Worm (Caenorhabditis elegans): ENCODE measurements around the gene str-204.

str-204 gene

DNA sequence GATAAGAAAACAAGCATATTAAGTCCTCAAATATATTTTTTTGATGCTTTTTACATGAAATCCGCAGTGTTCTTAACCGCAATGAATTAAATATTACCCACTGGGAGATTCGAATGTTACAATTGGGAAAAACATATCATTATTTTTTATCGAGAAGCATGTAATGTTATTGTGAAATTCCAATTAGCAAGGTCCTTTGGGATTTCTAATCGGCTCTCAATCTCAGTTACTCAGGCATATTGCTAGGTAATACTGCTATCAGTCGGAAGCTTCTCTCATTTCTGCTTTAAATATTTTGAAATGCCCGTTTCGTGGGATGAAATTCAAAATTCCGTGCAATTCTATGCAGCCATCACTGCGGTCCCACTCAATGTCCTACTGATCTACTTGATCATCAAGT is at the start of gene str-204:
Gene str-204, plus strand, starts transcription at position 301 of the 400 bp plus-strand sequence.
- TF ChIP-seq klf-2 (GFP tag; conservative IDR thresholded peaks at IDR 0.05) (no peak), ztf-29 (GFP tag; IDR thresholded peaks at IDR 0.05) (no peak), T22C8.4 (GFP tag; IDR thresholded peaks at IDR 0.05) (no peak), cog-1 (tag; optimal IDR thresholded peaks at IDR 0.05) (no peak), ref-1 (GFP tag; conservative IDR thresholded peaks at IDR 0.05) (no peak), tab-1 (GFP tag; IDR thresholded peaks at IDR 0.05) (no peak), ztf-23 (GFP tag; IDR thresholded peaks at IDR 0.05) (no peak), flt-1 (GFP tag; IDR thresholded peaks at IDR 0.05) (no peak), med-1 (GFP tag; optimal IDR thresholded peaks at IDR 0.05; ENCODE audit: insufficient read depth) (no peak)

- TF ChIP-seq ztf-29 (GFP tag; IDR thresholded peaks at IDR 0.05) (no peak), ztf-23 (GFP tag; IDR thresholded peaks at IDR 0.05) (no peak), ref-1 (GFP tag; conservative IDR thresholded peaks at IDR 0.05) (no peak), cog-1 (tag; optimal IDR thresholded peaks at IDR 0.05) (no peak), T22C8.4 (GFP tag; IDR thresholded peaks at IDR 0.05) (no peak), klf-2 (GFP tag; conservative IDR thresholded peaks at IDR 0.05) (no peak), med-1 (GFP tag; optimal IDR thresholded peaks at IDR 0.05; ENCODE audit: insufficient read depth) (no peak), flt-1 (GFP tag; IDR thresholded peaks at IDR 0.05) (no peak), tab-1 (GFP tag; IDR thresholded peaks at IDR 0.05) (no peak)
Observed at ce11 chrV:7110370-7110769, 49.1 kb upstream of the str-204 start.

DNA sequence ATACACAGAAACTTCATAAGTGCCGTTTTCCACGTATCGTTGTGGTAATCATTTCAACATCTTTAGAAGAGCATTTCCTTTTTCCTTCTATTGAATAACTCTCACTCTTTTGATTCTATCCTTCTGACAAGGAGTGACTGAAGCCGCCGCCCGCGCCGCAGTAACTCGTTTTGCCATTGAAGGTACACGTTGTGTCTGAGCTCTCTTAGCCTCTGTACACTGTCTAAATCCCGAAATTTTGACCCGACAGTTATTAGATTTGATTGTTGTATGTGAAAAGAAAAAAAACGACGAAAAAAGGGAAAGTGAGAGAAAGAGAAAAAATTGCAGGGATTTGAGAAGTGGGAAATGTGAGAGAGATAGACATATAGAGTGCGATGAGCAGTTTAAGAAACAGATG is 48.2 kb upstream of the str-204 start:
- no peak for TF ChIP-seq ztf-23 (GFP tag; IDR thresholded peaks at IDR 0.05)
- TF ChIP-seq cog-1 (tag; optimal IDR thresholded peaks at IDR 0.05) = no peak
- TF ChIP-seq T22C8.4 (GFP tag; IDR thresholded peaks at IDR 0.05) = no peak
- no peak for TF ChIP-seq klf-2 (GFP tag; conservative IDR thresholded peaks at IDR 0.05)
- TF ChIP-seq ref-1 (GFP tag; conservative IDR thresholded peaks at IDR 0.05) = no peak
- no peak for TF ChIP-seq tab-1 (GFP tag; IDR thresholded peaks at IDR 0.05)
- no peak for TF ChIP-seq ztf-29 (GFP tag; IDR thresholded peaks at IDR 0.05)
- TF ChIP-seq flt-1 (GFP tag; IDR thresholded peaks at IDR 0.05) = no peak
- no peak for TF ChIP-seq med-1 (GFP tag; optimal IDR thresholded peaks at IDR 0.05; ENCODE audit: insufficient read depth)

ce11 chrV:7112223-7112622 is 47.3 kb upstream of the str-204 start:
- no peak for TF ChIP-seq T22C8.4 (GFP tag; IDR thresholded peaks at IDR 0.05)

- TF ChIP-seq tab-1 (GFP tag; IDR thresholded peaks at IDR 0.05) (no peak), flt-1 (GFP tag; IDR thresholded peaks at IDR 0.05) (no peak), ref-1 (GFP tag; conservative IDR thresholded peaks at IDR 0.05) (no peak), med-1 (GFP tag; optimal IDR thresholded peaks at IDR 0.05; ENCODE audit: insufficient read depth) (no peak), ztf-23 (GFP tag; IDR thresholded peaks at IDR 0.05) (no peak), cog-1 (tag; optimal IDR thresholded peaks at IDR 0.05) (no peak), ztf-29 (GFP tag; IDR thresholded peaks at IDR 0.05) (no peak), klf-2 (GFP tag; conservative IDR thresholded peaks at IDR 0.05) (no peak), T22C8.4 (GFP tag; IDR thresholded peaks at IDR 0.05) (no peak)
Observed at ce11 chrV:7118796-7119195, 40.7 kb upstream of the str-204 start, which contains the start of gene srx-33. srx-33 (minus strand) TSS chrV:7118896.

DNA sequence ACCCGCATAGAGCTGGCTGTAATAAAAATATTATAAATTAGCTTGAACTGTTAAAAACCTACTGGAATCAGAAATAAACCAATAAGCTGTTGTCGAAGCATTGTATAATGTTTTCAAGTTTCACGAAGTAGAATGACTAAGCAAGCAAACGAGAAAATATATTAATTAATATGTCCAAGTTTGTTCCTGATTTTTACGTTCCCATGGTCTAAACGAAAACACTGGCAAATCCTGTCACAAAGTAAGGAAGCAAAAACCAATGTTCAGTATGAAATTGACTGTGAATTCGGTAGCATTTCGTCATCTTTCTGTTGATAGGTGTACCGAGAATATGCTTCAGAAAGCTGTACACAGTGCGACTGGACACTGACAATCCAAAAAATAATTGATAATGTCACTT is 39.3 kb upstream of the str-204 start, which contains the start of gene srx-34:
Gene srx-34, minus strand, starts transcription at position 101 of the 400 bp plus-strand sequence.
- no peak for TF ChIP-seq flt-1 (GFP tag; IDR thresholded peaks at IDR 0.05)
- no peak for TF ChIP-seq tab-1 (GFP tag; IDR thresholded peaks at IDR 0.05)
- no peak for TF ChIP-seq ref-1 (GFP tag; conservative IDR thresholded peaks at IDR 0.05)
- TF ChIP-seq klf-2 (GFP tag; conservative IDR thresholded peaks at IDR 0.05) = no peak
- no peak for TF ChIP-seq ztf-29 (GFP tag; IDR thresholded peaks at IDR 0.05)
- no peak for TF ChIP-seq ztf-23 (GFP tag; IDR thresholded peaks at IDR 0.05)
- no peak for TF ChIP-seq T22C8.4 (GFP tag; IDR thresholded peaks at IDR 0.05)
- no peak for TF ChIP-seq med-1 (GFP tag; optimal IDR thresholded peaks at IDR 0.05; ENCODE audit: insufficient read depth)
- no peak for TF ChIP-seq cog-1 (tag; optimal IDR thresholded peaks at IDR 0.05)

ce11 chrV:7123188-7123708 is 36.2 kb upstream of the str-204 start, which contains the start of gene lmd-5:
lmd-5 (plus strand) TSS chrV:7123658.
- TF ChIP-seq ref-1 (GFP tag; conservative IDR thresholded peaks at IDR 0.05) (no peak), cog-1 (tag; optimal IDR thresholded peaks at IDR 0.05) (no peak), med-1 (GFP tag; optimal IDR thresholded peaks at IDR 0.05; ENCODE audit: insufficient read depth) (no peak)

ce11 chrV:7123979-7124378 is 35.5 kb upstream of the str-204 start:
- no peak for TF ChIP-seq med-1 (GFP tag; optimal IDR thresholded peaks at IDR 0.05; ENCODE audit: insufficient read depth)

ce11 chrV:7129460-7129859 is 30.0 kb upstream of the str-204 start, which contains the start of gene T01C4.8:
T01C4.8 (minus strand) TSS chrV:7129560.
- no peak for TF ChIP-seq T22C8.4 (GFP tag; IDR thresholded peaks at IDR 0.05)
- TF ChIP-seq ztf-29 (GFP tag; IDR thresholded peaks at IDR 0.05) = no peak
- TF ChIP-seq klf-2 (GFP tag; conservative IDR thresholded peaks at IDR 0.05) = no peak

ce11 chrV:7130974-7131373 is 28.5 kb upstream of the str-204 start, which contains the start of gene srx-36:
srx-36 (minus strand) TSS chrV:7131074.
- TF ChIP-seq flt-1 (GFP tag; IDR thresholded peaks at IDR 0.05) (no peak), klf-2 (GFP tag; conservative IDR thresholded peaks at IDR 0.05) (no peak), med-1 (GFP tag; optimal IDR thresholded peaks at IDR 0.05; ENCODE audit: insufficient read depth) (no peak), T22C8.4 (GFP tag; IDR thresholded peaks at IDR 0.05) (no peak), tab-1 (GFP tag; IDR thresholded peaks at IDR 0.05) (no peak), ztf-23 (GFP tag; IDR thresholded peaks at IDR 0.05) (no peak), cog-1 (tag; optimal IDR thresholded peaks at IDR 0.05) (no peak), ref-1 (GFP tag; conservative IDR thresholded peaks at IDR 0.05) (no peak), ztf-29 (GFP tag; IDR thresholded peaks at IDR 0.05) (no peak)

DNA sequence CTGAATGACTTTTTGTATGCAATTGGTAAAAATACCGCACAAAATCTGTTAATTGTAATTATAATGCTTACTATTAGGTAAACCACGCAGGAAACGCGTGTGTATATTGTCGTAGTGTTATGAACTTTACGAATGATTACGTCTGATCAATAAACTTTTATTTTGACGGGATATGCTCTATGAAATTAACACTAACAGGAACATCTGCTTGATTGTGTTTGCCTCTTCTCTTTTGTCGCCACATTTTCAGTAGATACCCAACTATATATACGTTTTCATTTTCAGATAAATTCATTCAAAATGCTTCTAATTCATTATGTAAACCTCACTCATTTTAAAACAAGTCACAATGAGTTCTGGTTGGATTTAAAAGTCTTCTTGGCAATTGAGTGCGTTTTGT is 27.2 kb upstream of the str-204 start, which contains the start of gene sre-10:
Gene sre-10, plus strand, starts transcription at position 301 of the 400 bp plus-strand sequence.
- TF ChIP-seq ref-1 (GFP tag; conservative IDR thresholded peaks at IDR 0.05) = no peak
- TF ChIP-seq tab-1 (GFP tag; IDR thresholded peaks at IDR 0.05) = no peak
- TF ChIP-seq ztf-29 (GFP tag; IDR thresholded peaks at IDR 0.05) = no peak
- no peak for TF ChIP-seq med-1 (GFP tag; optimal IDR thresholded peaks at IDR 0.05; ENCODE audit: insufficient read depth)
- no peak for TF ChIP-seq flt-1 (GFP tag; IDR thresholded peaks at IDR 0.05)
- no peak for TF ChIP-seq cog-1 (tag; optimal IDR thresholded peaks at IDR 0.05)
- no peak for TF ChIP-seq klf-2 (GFP tag; conservative IDR thresholded peaks at IDR 0.05)
- no peak for TF ChIP-seq ztf-23 (GFP tag; IDR thresholded peaks at IDR 0.05)
- no peak for TF ChIP-seq T22C8.4 (GFP tag; IDR thresholded peaks at IDR 0.05)
